Fruit fly (Drosophila melanogaster) whole organism, embryonic: ENCODE measurements around the gene Nse4.

Source experiments
- Asciz ChIP-seq: fragments of 200-800 bp; sonication (Bioruptor generic); optimal IDR thresholded peaks from 2 replicates; lab custom pipeline; 2017; ENCODE audit warnings: missing biosample characterization, mild to moderate bottlenecking, missing genetic modification characterization, missing genetic modification reagents
- Blimp-1 ChIP-seq: fragments of 200-800 bp; sonication (Bioruptor generic); optimal IDR thresholded peaks from 3 replicates; lab custom pipeline; 2018; ENCODE audit warnings: missing biosample characterization, missing genetic modification characterization, mild to moderate bottlenecking, moderate library complexity, missing genetic modification reagents
- CG10979 ChIP-seq: fragments of 200-800 bp; sonication (Bioruptor generic); optimal IDR thresholded peaks from 2 replicates; lab custom pipeline; 2018; ENCODE audit warnings: missing biosample characterization, mild to moderate bottlenecking, missing genetic modification characterization, moderate library complexity
- CG12659 ChIP-seq: fragments of 200-800 bp; sonication (Bioruptor generic); optimal IDR thresholded peaks from 3 replicates; lab custom pipeline; 2017; ENCODE audit warnings: mild to moderate bottlenecking, missing biosample characterization, missing genetic modification reagents, missing genetic modification characterization
- CG12769 ChIP-seq: fragments of 200-800 bp; sonication (Bioruptor generic); optimal IDR thresholded peaks from 2 replicates; lab custom pipeline; 2019; ENCODE audit warnings: missing biosample characterization, mild to moderate bottlenecking, missing genetic modification characterization, moderate library complexity
- CG13424 ChIP-seq: fragments of 200-800 bp; sonication (Bioruptor generic); optimal IDR thresholded peaks from 2 replicates; lab custom pipeline; 2019; ENCODE audit warnings: missing biosample characterization, mild to moderate bottlenecking, missing genetic modification characterization, moderate library complexity
- CG13624 ChIP-seq: fragments of 200-800 bp; sonication (Bioruptor generic); optimal IDR thresholded peaks from 2 replicates; lab custom pipeline; 2016; ENCODE audit warnings: missing biosample characterization, missing genetic modification characterization
- CG14965 ChIP-seq: fragments of 200-800 bp; sonication (Bioruptor generic); optimal IDR thresholded peaks from 2 replicates; lab custom pipeline; 2016; ENCODE audit warnings: missing biosample characterization, missing genetic modification characterization, borderline replicate concordance
- CG2129 ChIP-seq: fragments of 200-800 bp; sonication (Bioruptor generic); IDR thresholded peaks from 2 replicates; pipeline ENCODE4 v1.3.6; 2022; ENCODE audit warnings: missing biosample characterization, missing genetic modification characterization; ENCODE audit not compliant: partially characterized antibody
- CG33557 ChIP-seq: fragments of 200-800 bp; sonication (Bioruptor generic); optimal IDR thresholded peaks from 2 replicates; lab custom pipeline; 2019; ENCODE audit warnings: missing biosample characterization, mild to moderate bottlenecking, missing genetic modification characterization, moderate library complexity
- CG34422 ChIP-seq: fragments of 200-800 bp; sonication (Bioruptor generic); IDR thresholded peaks from 3 replicates; pipeline ENCODE4 v1.3.6; 2022; ENCODE audit warnings: missing biosample characterization, missing genetic modification characterization
- CG4404 ChIP-seq: fragments of 200-800 bp; sonication (Bioruptor generic); IDR thresholded peaks from 2 replicates; pipeline ENCODE4 v1.3.6; 2022; ENCODE audit warnings: missing biosample characterization, missing genetic modification characterization
- CG6254 ChIP-seq: fragments of 200-800 bp; sonication (Bioruptor generic); optimal IDR thresholded peaks from 3 replicates; lab custom pipeline; 2017; ENCODE audit warnings: mild to moderate bottlenecking, missing biosample characterization, missing genetic modification reagents, missing genetic modification characterization
- CG6765 ChIP-seq: fragments of 200-800 bp; sonication (Bioruptor generic); optimal IDR thresholded peaks from 3 replicates; lab custom pipeline; 2017; ENCODE audit warnings: missing biosample characterization, mild to moderate bottlenecking, missing genetic modification characterization
- CG9876 ChIP-seq: fragments of 200-800 bp; sonication (Bioruptor generic); optimal IDR thresholded peaks from 2 replicates; lab custom pipeline; 2016; ENCODE audit warnings: missing biosample characterization, missing genetic modification characterization
- CTCF ChIP-seq: fragments of 200-800 bp; sonication (Bioruptor generic); optimal IDR thresholded peaks from 2 replicates; lab custom pipeline; 2017; ENCODE audit warnings: missing biosample characterization, mild to moderate bottlenecking, missing genetic modification characterization, moderate library complexity
- Dip2 ChIP-seq: fragments of 200-800 bp; sonication (Bioruptor generic); IDR thresholded peaks from 2 replicates; pipeline ENCODE4 v1.3.6; 2022; ENCODE audit warnings: missing biosample characterization, missing genetic modification characterization
- Dll ChIP-seq: fragments of 200-800 bp; sonication (Bioruptor generic); IDR thresholded peaks from 4 replicates; pipeline ENCODE4 v1.3.6; 2022; ENCODE audit warnings: missing biosample characterization, missing genetic modification characterization; ENCODE audit not compliant: partially characterized antibody
- Drgx ChIP-seq: fragments of 200-800 bp; sonication (Bioruptor generic); IDR thresholded peaks from 2 replicates; pipeline ENCODE4 v1.3.6; 2022; ENCODE audit warnings: missing biosample characterization, missing genetic modification characterization
- ERR ChIP-seq: fragments of 200-800 bp; sonication (Bioruptor generic); optimal IDR thresholded peaks from 2 replicates; lab custom pipeline; 2016; ENCODE audit warnings: missing biosample characterization, missing genetic modification characterization
- Fer2 ChIP-seq: fragments of 200-800 bp; sonication (Bioruptor generic); optimal IDR thresholded peaks from 2 replicates; lab custom pipeline; 2018; ENCODE audit warnings: missing biosample characterization, mild to moderate bottlenecking, missing genetic modification characterization, moderate library complexity
- HHEX ChIP-seq: fragments of 200-800 bp; sonication (Bioruptor generic); optimal IDR thresholded peaks from 3 replicates; lab custom pipeline; 2017; ENCODE audit warnings: missing biosample characterization, mild to moderate bottlenecking, missing genetic modification characterization, missing genetic modification reagents
- HLH4C ChIP-seq: fragments of 200-800 bp; sonication (Bioruptor generic); IDR thresholded peaks from 3 replicates; pipeline ENCODE4 v1.3.6; 2022; ENCODE audit warnings: missing biosample characterization, missing genetic modification characterization; ENCODE audit not compliant: partially characterized antibody
- HLH54F ChIP-seq: fragments of 200-800 bp; sonication (Bioruptor generic); optimal IDR thresholded peaks from 3 replicates; lab custom pipeline; 2016; ENCODE audit warnings: missing biosample characterization, missing genetic modification characterization
- Mad ChIP-seq: fragments of 200-800 bp; sonication (Bioruptor generic); optimal IDR thresholded peaks from 2 replicates; lab custom pipeline; 2016; ENCODE audit warnings: missing biosample characterization, missing genetic modification characterization
- Nf-YC ChIP-seq: fragments of 200-800 bp; optimal IDR thresholded peaks from 3 replicates; lab custom pipeline; 2019; ENCODE audit warnings: missing biosample characterization, mild to moderate bottlenecking, missing genetic modification characterization, moderate library complexity
- Opbp ChIP-seq: fragments of 200-800 bp; sonication (Bioruptor generic); IDR thresholded peaks from 3 replicates; pipeline ENCODE4 v1.3.6; 2022; ENCODE audit warnings: missing biosample characterization, missing genetic modification characterization; ENCODE audit not compliant: partially characterized antibody
- PHDP ChIP-seq: fragments of 200-800 bp; sonication (Bioruptor generic); optimal IDR thresholded peaks from 3 replicates; lab custom pipeline; 2018; ENCODE audit warnings: missing biosample characterization, mild to moderate bottlenecking, missing genetic modification characterization, moderate library complexity
- Ptx1 ChIP-seq: fragments of 200-800 bp; sonication (Bioruptor generic); IDR thresholded peaks from 2 replicates; pipeline ENCODE4 v1.3.6; 2022; ENCODE audit warnings: missing biosample characterization, missing genetic modification characterization
- Sin3A ChIP-seq: fragments of >200 bp; optimal IDR thresholded peaks from 2 replicates; lab custom pipeline; 2018
- aop ChIP-seq: fragments of 200-800 bp; sonication (Bioruptor generic); IDR thresholded peaks from 2 replicates; pipeline ENCODE4 v1.3.6; 2022; ENCODE audit warnings: missing biosample characterization, missing genetic modification characterization
- bab2 ChIP-seq: fragments of 200-800 bp; sonication (Bioruptor generic); optimal IDR thresholded peaks from 2 replicates; lab custom pipeline; 2016; ENCODE audit warnings: missing biosample characterization, missing genetic modification characterization
- bowl ChIP-seq: fragments of 200-800 bp; sonication (Bioruptor generic); IDR thresholded peaks from 2 replicates; pipeline ENCODE4 v1.3.6; 2022; ENCODE audit warnings: missing biosample characterization, missing genetic modification characterization
- crc ChIP-seq: fragments of 200-800 bp; sonication (Bioruptor generic); optimal IDR thresholded peaks from 2 replicates; lab custom pipeline; 2016; ENCODE audit warnings: missing biosample characterization, missing genetic modification characterization
- crol ChIP-seq: fragments of 200-800 bp; sonication (Bioruptor generic); IDR thresholded peaks from 2 replicates; pipeline ENCODE4 v1.3.6; 2022; ENCODE audit warnings: missing biosample characterization, missing genetic modification characterization
- crp ChIP-seq, 2 experiments: fragments of 200-800 bp; sonication (Bioruptor generic); optimal IDR thresholded peaks; 2 replicates in 1 of 2; 3 replicates in 1 of 2; lab custom pipeline; 2017; ENCODE audit warnings: missing biosample characterization in 2 of 2, missing genetic modification characterization in 2 of 2, mild to moderate bottlenecking in 1 of 2, moderate library complexity in 1 of 2
- dm ChIP-seq: fragments of 200-800 bp; sonication (Bioruptor generic); optimal IDR thresholded peaks from 3 replicates; lab custom pipeline; 2016; ENCODE audit warnings: missing biosample characterization, missing genetic modification characterization
- ems ChIP-seq: fragments of 200-800 bp; sonication (Bioruptor generic); optimal IDR thresholded peaks from 3 replicates; lab custom pipeline; 2016; ENCODE audit warnings: missing biosample characterization, missing genetic modification characterization
- gcm2 ChIP-seq: fragments of 200-800 bp; sonication (Bioruptor generic); optimal IDR thresholded peaks from 2 replicates; lab custom pipeline; 2016; ENCODE audit warnings: missing biosample characterization, missing genetic modification characterization
- gsb-n ChIP-seq: fragments of 200-800 bp; sonication (Bioruptor generic); optimal IDR thresholded peaks from 3 replicates; lab custom pipeline; 2018; ENCODE audit warnings: missing biosample characterization, mild to moderate bottlenecking, missing genetic modification characterization
- lilli ChIP-seq: fragments of 200-800 bp; sonication (Bioruptor generic); optimal IDR thresholded peaks from 3 replicates; lab custom pipeline; 2016; ENCODE audit warnings: missing biosample characterization, missing genetic modification characterization
- luna ChIP-seq: fragments of 200-800 bp; sonication (Bioruptor generic); optimal IDR thresholded peaks from 2 replicates; lab custom pipeline; 2016; ENCODE audit warnings: missing biosample characterization, missing genetic modification characterization
- p53 ChIP-seq: fragments of 200-800 bp; sonication (Bioruptor generic); optimal IDR thresholded peaks from 2 replicates; lab custom pipeline; 2016; ENCODE audit warnings: missing biosample characterization, missing genetic modification characterization
- pan ChIP-seq, 4 experiments: fragments of >200 bp in 3 of 4; fragments of 200-800 bp in 1 of 4; sonication (Bioruptor generic) in 1 of 4; optimal IDR thresholded peaks in 3 of 4; IDR thresholded peaks in 1 of 4; 2 replicates each; pipeline versions ENCODE4 v1.3.6 to Lab custom; 2017 to 2022; ENCODE audit warnings: missing biosample characterization in 2 of 4, missing genetic modification characterization in 2 of 4, mixed read lengths in 1 of 4
- peb ChIP-seq: fragments of 200-800 bp; sonication (Bioruptor generic); IDR thresholded peaks from 2 replicates; pipeline ENCODE4 v1.3.6; 2022; ENCODE audit warnings: missing biosample characterization, missing genetic modification characterization
- pzg ChIP-seq: fragments of 200-800 bp; sonication (Bioruptor generic); optimal IDR thresholded peaks from 3 replicates; lab custom pipeline; 2018; ENCODE audit warnings: missing biosample characterization, mild to moderate bottlenecking, missing genetic modification characterization, moderate library complexity
- sisA ChIP-seq: fragments of 200-800 bp; sonication (Bioruptor generic); IDR thresholded peaks from 2 replicates; pipeline ENCODE4 v1.3.6; 2022; ENCODE audit warnings: missing biosample characterization, missing genetic modification characterization
- tll ChIP-seq, 2 experiments: fragments of 200-800 bp in 1 of 2; fragments of >200 bp in 1 of 2; sonication (Bioruptor generic) in 1 of 2; optimal IDR thresholded peaks; 2 replicates each; lab custom pipeline; 2017 to 2019; ENCODE audit warnings: missing biosample characterization in 2 of 2, missing genetic modification characterization in 2 of 2, mild to moderate bottlenecking in 1 of 2, moderate library complexity in 1 of 2
- unc-4 ChIP-seq: fragments of 200-800 bp; sonication (Bioruptor generic); IDR thresholded peaks from 2 replicates; pipeline ENCODE4 v1.3.6; 2022; ENCODE audit warnings: missing biosample characterization, missing genetic modification characterization; ENCODE audit not compliant: partially characterized antibody

Nse4 gene

DNA sequence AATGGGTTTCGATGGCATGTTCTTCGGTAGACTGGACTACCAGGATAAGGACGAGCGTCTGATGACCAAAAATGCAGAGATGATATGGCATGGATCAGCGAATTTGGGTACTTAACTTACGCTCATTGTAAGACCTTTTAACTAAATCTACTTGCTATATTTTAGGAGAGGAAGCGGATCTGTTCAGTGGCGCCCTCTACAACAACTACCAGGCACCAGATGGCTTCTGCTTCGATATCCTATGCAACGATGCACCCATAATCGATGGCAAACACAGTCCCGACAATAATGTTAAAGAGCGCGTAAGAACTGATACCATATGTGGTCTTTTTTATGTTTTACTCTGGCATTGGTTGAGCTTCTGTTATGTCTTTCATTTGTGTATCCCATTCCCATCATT lies 19.7 kb downstream of the Nse4 start:
- peak; percentile 88 for TF ChIP-seq CG14965
- peak; percentile 80 for TF ChIP-seq CTCF
- no peak for TF ChIP-seq sisA
- TF ChIP-seq CG10979 (tag; lab: Kevin White, UChicago), result peak; percentile 56

DNA sequence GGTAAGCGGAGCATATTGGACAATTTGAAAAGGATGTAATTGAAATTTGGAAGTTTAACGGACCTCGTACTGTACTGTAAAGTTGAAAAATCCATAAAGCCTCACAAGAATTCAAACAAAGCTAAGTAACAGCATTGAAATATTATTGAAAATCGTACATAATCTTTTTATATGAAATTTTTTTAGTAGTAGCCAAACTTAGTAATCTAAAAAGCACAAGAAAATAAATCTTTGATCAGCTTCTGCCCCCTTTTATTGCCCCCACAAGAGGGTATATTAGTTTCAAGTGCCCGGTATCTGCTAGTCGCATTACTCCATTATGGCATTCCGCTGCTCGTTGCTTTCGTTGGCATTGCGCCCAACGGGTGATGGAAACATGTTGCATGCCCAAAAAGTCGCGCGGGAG lies 27.6 kb downstream of the Nse4 start:
- TF ChIP-seq Opbp (GFP tag; lab: Robert Waterston, UW) (no peak), aop (GFP tag; lab: Robert Waterston, UW) (no peak), Mad (GFP tag; lab: Kevin White, UChicago) (no peak), ems (GFP tag; lab: Kevin White, UChicago) (peak; percentile 36), unc-4 (GFP tag; lab: Robert Waterston, UW) (no peak), HHEX (GFP tag; lab: Kevin White, UChicago) (peak; percentile 53), CG12659 (peak; percentile 57), gcm2 (GFP tag; lab: Kevin White, UChicago) (no peak), CG12769 (tag; lab: Kevin White, UChicago) (no peak), bowl (GFP tag; lab: Robert Waterston, UW) (no peak), lilli (GFP tag; lab: Kevin White, UChicago) (peak; percentile 35), p53 (no peak), CG34422 (GFP tag; lab: Robert Waterston, UW) (0 out of 3 replicates have a peak, but pooled peaks have one; percentile 27), HLH54F (GFP tag; lab: Kevin White, UChicago) (no peak), Ptx1 (peak; percentile 76), Sin3A (no peak), pzg (GFP tag; lab: Kevin White, UChicago) (no peak), CG9876 (GFP tag; lab: Kevin White, UChicago) (no peak), Dip2 (GFP tag; lab: Robert Waterston, UW) (no peak), CG6765 (no peak), HLH4C (peak; percentile 52; the same call in 1 of the 3 replicates), bab2 (GFP tag; lab: Kevin White, UChicago) (peak; percentile 27), Dll (GFP tag; lab: Robert Waterston, UW) (no peak), Fer2 (no peak), luna (GFP tag; lab: Kevin White, UChicago) (no peak), Drgx (GFP tag; lab: Robert Waterston, UW) (0 out of 2 replicates have a peak, but pooled peaks have one; percentile 12), pan (optimal IDR thresholded peaks at IDR 0.05; lab: Kevin White, UChicago) (no peak), pan (GFP tag; optimal IDR thresholded peaks at IDR 0.05 in 1 of 2, IDR thresholded peaks at IDR 0.05 in 1 of 2) (peak in 1 of 2 experiments; percentile 57), Nf-YC (no peak), CG4404 (GFP tag; lab: Robert Waterston, UW) (peak; percentile 58; the same call in 1 of the 2 replicates), crol (GFP tag; lab: Robert Waterston, UW) (no peak), Blimp-1 (GFP tag; lab: Kevin White, UChicago) (peak; percentile 74), crc (GFP tag; lab: Kevin White, UChicago) (no peak), CG13424 (tag; lab: Kevin White, UChicago) (peak; percentile 48), PHDP (tag; lab: Kevin White, UChicago) (peak; percentile 13), gsb-n (tag; lab: Kevin White, UChicago) (peak; percentile 6), dm (no peak), CG2129 (GFP tag; lab: Robert Waterston, UW) (no peak), peb (GFP tag; lab: Robert Waterston, UW) (no peak), CG6254 (GFP tag; lab: Kevin White, UChicago) (peak; percentile 65), CG33557 (GFP tag; lab: Kevin White, UChicago) (peak; percentile 12), crp (GFP tag; optimal IDR thresholded peaks at IDR 0.05; lab: Kevin White, UChicago) (peak in 1 of 2 experiments; percentile 8), tll (GFP tag; optimal IDR thresholded peaks at IDR 0.05; lab: Kevin White, UChicago) (peak in 1 of 2 experiments; percentile 23), Asciz (peak; percentile 63), CG13624 (GFP tag; lab: Kevin White, UChicago) (peak; percentile 52), ERR (GFP tag; lab: Kevin White, UChicago) (no peak)
